Fruit fly (Drosophila melanogaster): Measurements from ENCODE around the gene CG9154.

Gene CG9154

DNA sequence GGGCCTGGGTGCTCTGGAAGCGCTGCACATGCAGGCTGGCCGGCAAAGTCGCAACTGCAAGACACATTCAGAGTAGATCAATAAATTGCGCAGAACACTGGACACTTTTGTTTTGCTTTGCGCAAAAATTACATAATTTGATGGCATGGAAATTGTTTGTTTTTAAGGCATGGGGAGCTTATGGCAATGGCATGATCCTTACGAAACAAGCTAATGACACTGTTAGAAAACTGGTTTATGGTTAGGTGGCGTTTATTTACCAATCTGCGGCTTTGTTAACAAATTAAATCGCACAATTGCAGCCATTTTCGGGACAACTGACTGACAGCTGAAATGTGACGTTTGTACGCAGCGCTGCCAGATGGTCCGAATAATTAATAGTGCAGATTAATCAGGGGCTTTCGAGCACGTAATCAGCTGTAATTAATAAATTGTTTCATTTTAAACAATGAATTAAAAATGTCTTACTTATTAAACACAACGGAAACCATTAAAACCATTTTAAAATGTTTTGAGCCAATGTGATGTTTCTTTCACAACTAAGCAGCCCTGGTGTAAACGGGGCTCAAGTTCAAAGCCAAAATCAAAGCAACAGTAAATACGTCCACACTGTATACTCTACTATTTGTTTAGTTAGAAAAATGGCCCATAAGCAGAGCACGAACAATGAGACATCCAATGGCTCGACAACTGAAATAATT is 8.0 kb downstream of the CG9154 start, which contains the start of the genes ND-51 and CG13994 (continued):
- TF ChIP-seq Hr78 (GFP tag; optimal IDR thresholded peaks at IDR 0.05) (peak in 1 of 2 experiments; percentile 38), stc (GFP tag; IDR thresholded peaks at IDR 0.05) (peak; percentile 65), Oaz (GFP tag; IDR thresholded peaks at IDR 0.05) (peak; percentile 70), CG6272 (GFP tag; IDR thresholded peaks at IDR 0.05) (peak; percentile 70), CG31388 (GFP tag; optimal IDR thresholded peaks at IDR 0.05) (peak; percentile 53), CG11093 (GFP tag; IDR thresholded peaks at IDR 0.05) (peak; percentile 71; the same call in 2 of the 3 replicates), lov (optimal IDR thresholded peaks at IDR 0.05) (no peak), lov (GFP tag; IDR thresholded peaks at IDR 0.05) (peak; percentile 64; the same call in 1 of the 3 replicates), Dek (tag; optimal IDR thresholded peaks at IDR 0.05) (peak; percentile 71), pnt (GFP tag; optimal IDR thresholded peaks at IDR 0.05) (peak; percentile 87), Lpt (GFP tag; optimal IDR thresholded peaks at IDR 0.05) (no peak), unc-4 (GFP tag; IDR thresholded peaks at IDR 0.05; ENCODE audit: partially characterized antibody) (peak; percentile 53), Trl (optimal IDR thresholded peaks at IDR 0.05) (no peak), Trl (GFP tag; optimal IDR thresholded peaks at IDR 0.05) (peak; percentile 89), Abd-B (GFP tag; optimal IDR thresholded peaks at IDR 0.05) (peak; percentile 94), seq (GFP tag; IDR thresholded peaks at IDR 0.05) (peak; percentile 42; the same call in 1 of the 2 replicates), CG30403 (GFP tag; optimal IDR thresholded peaks at IDR 0.05) (peak; percentile 87), dmrt99B (tag; optimal IDR thresholded peaks at IDR 0.05) (no peak), ab (GFP tag; optimal IDR thresholded peaks at IDR 0.05) (peak; percentile 1), nau (GFP tag; optimal IDR thresholded peaks at IDR 0.05) (no peak), B-H1 (GFP tag; IDR thresholded peaks at IDR 0.05) (peak; percentile 70), CG9727 (GFP tag; optimal IDR thresholded peaks at IDR 0.05) (peak; percentile 83), Dad (GFP tag; optimal IDR thresholded peaks at IDR 0.05) (peak; percentile 79), CG11695 (GFP tag; IDR thresholded peaks at IDR 0.05) (peak; percentile 67), salm (tag; optimal IDR thresholded peaks at IDR 0.05) (peak; percentile 35), CG6654 (GFP tag; optimal IDR thresholded peaks at IDR 0.05) (peak; percentile 3), MESR4 (GFP tag; optimal IDR thresholded peaks at IDR 0.05) (peak; percentile 48), lab (GFP tag; optimal IDR thresholded peaks at IDR 0.05) (peak; percentile 87), run (tag; optimal IDR thresholded peaks at IDR 0.05) (peak; percentile 58), scrt (GFP tag; optimal IDR thresholded peaks at IDR 0.05) (peak; percentile 70), CG12744 (GFP tag; optimal IDR thresholded peaks at IDR 0.05) (peak; percentile 76), fd64A (GFP tag; optimal IDR thresholded peaks at IDR 0.05) (no peak), fd3F (GFP tag; optimal IDR thresholded peaks at IDR 0.05) (peak; percentile 77), Nf-YA (GFP tag; IDR thresholded peaks at IDR 0.05) (0 out of 2 replicates have a peak, but pooled peaks have one; percentile 45), CG14014 (GFP tag; IDR thresholded peaks at IDR 0.05) (peak; percentile 81), Ada2b (GFP tag; IDR thresholded peaks at IDR 0.05) (peak; percentile 85), Bdp1 (GFP tag; optimal IDR thresholded peaks at IDR 0.05) (peak; percentile 69), nerfin-2 (GFP tag; IDR thresholded peaks at IDR 0.05; ENCODE audit: partially characterized antibody) (no peak), wek (GFP tag; optimal IDR thresholded peaks at IDR 0.05) (peak; percentile 95), insv (GFP tag; optimal IDR thresholded peaks at IDR 0.05) (peak in 1 of 2 experiments; percentile 68), knrl (GFP tag; IDR thresholded peaks at IDR 0.05; ENCODE audit: partially characterized antibody) (peak; percentile 50; the same call in 2 of the 3 replicates), Six4 (GFP tag; optimal IDR thresholded peaks at IDR 0.05) (peak; percentile 78), Spps (tag; optimal IDR thresholded peaks at IDR 0.05) (peak; percentile 57), Lim3 (GFP tag; IDR thresholded peaks at IDR 0.05) (no peak), YL-1 (GFP tag; optimal IDR thresholded peaks at IDR 0.05) (peak; percentile 91), CG13296 (GFP tag; optimal IDR thresholded peaks at IDR 0.05) (peak; percentile 80), CG6175 (GFP tag; IDR thresholded peaks at IDR 0.05) (peak; percentile 45; the same call in 1 of the 3 replicates), CG16779 (GFP tag; IDR thresholded peaks at IDR 0.05) (peak; percentile 21; the same call in 1 of the 2 replicates), tio (GFP tag; optimal IDR thresholded peaks at IDR 0.05) (no peak)
